Worm (Caenorhabditis elegans) whole organism, L3 larva: ENCODE data around the gene got-1.2.

ENCODE experiments used
- ZK546.5 ChIP-seq: sonication (generic microtip); optimal IDR thresholded peaks from 2 replicates; lab custom pipeline; 2017; ENCODE audit warnings: missing biosample characterization, missing genetic modification characterization
- aly-2 ChIP-seq: fragments of 150-350 bp; optimal IDR thresholded peaks from 2 replicates; lab custom pipeline; 2014; ENCODE audit warnings: missing biosample characterization, missing genetic modification characterization
- ama-1 ChIP-seq: fragments of 150-350 bp; optimal IDR thresholded peaks from 2 replicates; lab custom pipeline; 2018
- ceh-16 ChIP-seq: sonication (generic microtip); optimal IDR thresholded peaks from 2 replicates; lab custom pipeline; 2017; ENCODE audit warnings: missing biosample characterization, missing genetic modification characterization
- ceh-28 ChIP-seq: fragments of 150-350 bp; optimal IDR thresholded peaks from 2 replicates; lab custom pipeline; 2014; ENCODE audit warnings: missing biosample characterization, missing genetic modification reagents, missing genetic modification characterization
- ceh-82 ChIP-seq: fragments of 150-350 bp; optimal IDR thresholded peaks from 2 replicates; lab custom pipeline; 2014; ENCODE audit warnings: missing biosample characterization, missing genetic modification characterization
- ceh-9 ChIP-seq: sonication (generic microtip); optimal IDR thresholded peaks from 2 replicates; lab custom pipeline; 2018; ENCODE audit warnings: missing biosample characterization, missing genetic modification characterization
- daf-12 ChIP-seq: fragments of 150-350 bp; optimal IDR thresholded peaks from 2 replicates; lab custom pipeline; 2014; ENCODE audit warnings: missing biosample characterization, missing genetic modification reagents, missing genetic modification characterization
- egl-27 ChIP-seq: sonication (generic microtip); optimal IDR thresholded peaks from 4 replicates; lab custom pipeline; 2017; ENCODE audit warnings: missing biosample characterization, missing genetic modification reagents, missing genetic modification characterization
- egl-5 ChIP-seq: fragments of 150-350 bp; optimal IDR thresholded peaks from 2 replicates; lab custom pipeline; 2017; ENCODE audit warnings: missing biosample characterization, missing genetic modification reagents, missing genetic modification characterization, inconsistent platforms
- elt-1 ChIP-seq: fragments of 150-350 bp; optimal IDR thresholded peaks from 2 replicates; lab custom pipeline; 2014; ENCODE audit warnings: missing biosample characterization, missing genetic modification characterization
- elt-2 ChIP-seq: sonication (generic microtip); optimal IDR thresholded peaks from 2 replicates; lab custom pipeline; 2016; ENCODE audit warnings: missing genetic modification reagents, mild to moderate bottlenecking, missing genetic modification characterization, missing compliant biosample characterization
- elt-3 ChIP-seq, 3 experiments: fragments of 150-350 bp in 1 of 3; sonication (generic microtip) in 2 of 3; optimal IDR thresholded peaks; 2 replicates in 2 of 3; 4 replicates in 1 of 3; lab custom pipeline; 2014 to 2017; ENCODE audit warnings: missing biosample characterization in 3 of 3, missing genetic modification characterization in 3 of 3
- fkh-10 ChIP-seq: sonication (generic microtip); optimal IDR thresholded peaks from 2 replicates; lab custom pipeline; 2017; ENCODE audit warnings: missing biosample characterization, missing genetic modification reagents, missing genetic modification characterization
- fkh-2 ChIP-seq: fragments of 150-350 bp; optimal IDR thresholded peaks from 2 replicates; lab custom pipeline; 2014; ENCODE audit warnings: missing biosample characterization, missing genetic modification reagents, missing genetic modification characterization
- fos-1 ChIP-seq: fragments of 150-350 bp; optimal IDR thresholded peaks from 2 replicates; lab custom pipeline; 2014; ENCODE audit warnings: missing biosample characterization, missing genetic modification characterization
- hmg-11 ChIP-seq: sonication (generic microtip); optimal IDR thresholded peaks from 2 replicates; lab custom pipeline; 2016; ENCODE audit warnings: missing genetic modification characterization, missing compliant biosample characterization
- jun-1 ChIP-seq: fragments of 150-350 bp; optimal IDR thresholded peaks from 2 replicates; lab custom pipeline; 2014; ENCODE audit warnings: missing biosample characterization, missing genetic modification reagents, missing genetic modification characterization
- lin-39 ChIP-seq: fragments of 150-350 bp; optimal IDR thresholded peaks from 2 replicates; lab custom pipeline; 2018; ENCODE audit warnings: missing biosample characterization, missing genetic modification reagents, missing genetic modification characterization
- mdl-1 ChIP-seq: fragments of 150-350 bp; optimal IDR thresholded peaks from 2 replicates; lab custom pipeline; 2014; ENCODE audit warnings: missing biosample characterization, missing genetic modification characterization
- mml-1 ChIP-seq: fragments of 150-350 bp; sonication (generic microtip); optimal IDR thresholded peaks from 3 replicates; lab custom pipeline; 2014; ENCODE audit warnings: missing biosample characterization, missing genetic modification characterization
- nfya-1 ChIP-seq: sonication (generic microtip); optimal IDR thresholded peaks from 2 replicates; lab custom pipeline; 2017; ENCODE audit warnings: missing genetic modification characterization, mild to moderate bottlenecking, missing compliant biosample characterization, antibody characterized with exemption, moderate library complexity; ENCODE audit not compliant: insufficient read depth
- nhr-11 ChIP-seq: fragments of 150-350 bp; optimal IDR thresholded peaks from 2 replicates; lab custom pipeline; 2014; ENCODE audit warnings: missing biosample characterization, missing genetic modification characterization
- nhr-12 ChIP-seq: fragments of 150-350 bp; optimal IDR thresholded peaks from 2 replicates; lab custom pipeline; 2014; ENCODE audit warnings: missing biosample characterization, missing genetic modification characterization
- nhr-237 ChIP-seq: fragments of 150-350 bp; optimal IDR thresholded peaks from 2 replicates; lab custom pipeline; 2014; ENCODE audit warnings: missing biosample characterization, missing genetic modification characterization
- nhr-25 ChIP-seq: sonication (generic microtip); optimal IDR thresholded peaks from 2 replicates; lab custom pipeline; 2017; ENCODE audit warnings: missing biosample characterization, missing genetic modification characterization
- nhr-28 ChIP-seq: fragments of 150-350 bp; optimal IDR thresholded peaks from 2 replicates; lab custom pipeline; 2014; ENCODE audit warnings: missing biosample characterization, missing genetic modification characterization
- nhr-43 ChIP-seq: sonication (generic microtip); optimal IDR thresholded peaks from 2 replicates; lab custom pipeline; 2016; ENCODE audit warnings: mild to moderate bottlenecking, missing genetic modification characterization, missing compliant biosample characterization; ENCODE audit not compliant: poor library complexity, severe bottlenecking
- nhr-67 ChIP-seq: fragments of 150-350 bp; optimal IDR thresholded peaks from 2 replicates; lab custom pipeline; 2014; ENCODE audit warnings: missing biosample characterization, missing genetic modification characterization
- pha-4 ChIP-seq: fragments of 150-350 bp; optimal IDR thresholded peaks from 2 replicates; lab custom pipeline; 2014; ENCODE audit warnings: missing biosample characterization, missing genetic modification reagents, missing genetic modification characterization
- pqm-1 ChIP-seq: fragments of 150-350 bp; optimal IDR thresholded peaks from 2 replicates; lab custom pipeline; 2017; ENCODE audit warnings: missing biosample characterization, missing genetic modification characterization, inconsistent platforms
- snpc-4 ChIP-seq: fragments of 150-350 bp; optimal IDR thresholded peaks from 2 replicates; lab custom pipeline; 2014; ENCODE audit warnings: missing biosample characterization, missing genetic modification characterization
- tbx-2 ChIP-seq: sonication (generic microtip); optimal IDR thresholded peaks from 2 replicates; lab custom pipeline; 2016; ENCODE audit warnings: mild to moderate bottlenecking, missing genetic modification characterization, missing compliant biosample characterization
- unc-39 ChIP-seq: sonication (generic microtip); optimal IDR thresholded peaks from 4 replicates; lab custom pipeline; 2017; ENCODE audit warnings: missing biosample characterization, missing genetic modification characterization
- unc-62 ChIP-seq: fragments of 150-350 bp; sonication (generic microtip); optimal IDR thresholded peaks from 4 replicates; lab custom pipeline; 2014; ENCODE audit warnings: missing biosample characterization, missing genetic modification reagents, missing genetic modification characterization
- ztf-11 ChIP-seq: fragments of 150-350 bp; optimal IDR thresholded peaks from 2 replicates; lab custom pipeline; 2014; ENCODE audit warnings: missing biosample characterization, missing genetic modification characterization
- ztf-4 ChIP-seq: fragments of 150-350 bp; optimal IDR thresholded peaks from 2 replicates; lab custom pipeline; 2014; ENCODE audit warnings: missing biosample characterization, missing genetic modification characterization

got-1.2 gene

ce11 chrX:16825358-16825757 lies 32.4 kb upstream of the got-1.2 start, which contains the start of gene sto-5:
Gene sto-5, minus strand, starts transcription at chrX:16825458.
- no peak for TF ChIP-seq pha-4
- TF ChIP-seq jun-1 (tag; lab: Kevin White, UChicago), result no peak
- TF ChIP-seq ceh-82 (tag; lab: Kevin White, UChicago), result no peak
- TF ChIP-seq nhr-43 (tag; lab: Kevin White, UChicago), result no peak
- TF ChIP-seq ama-1, result no peak
- TF ChIP-seq fkh-10 (GFP tag; lab: Kevin White, UChicago), result no peak
- no peak for TF ChIP-seq nhr-11 (tag; lab: Kevin White, UChicago)
- no peak for TF ChIP-seq aly-2 (tag; lab: Kevin White, UChicago)
- TF ChIP-seq tbx-2 (tag; lab: Kevin White, UChicago), result no peak
- no peak for TF ChIP-seq fos-1 (tag; lab: Kevin White, UChicago)
- no peak for TF ChIP-seq nhr-237 (tag; lab: Kevin White, UChicago)
- TF ChIP-seq ceh-28 (tag; lab: Kevin White, UChicago), result no peak

- no peak for TF ChIP-seq unc-39 (tag; lab: Kevin White, UChicago)
Observed at ce11 chrX:16821533-16821932, 28.6 kb upstream of the got-1.2 start.

- peak; percentile 40 for TF ChIP-seq fkh-10 (GFP tag; lab: Kevin White, UChicago)
- no peak for TF ChIP-seq ZK546.5
- no peak for TF ChIP-seq hmg-11
- TF ChIP-seq ceh-9 (tag; lab: Kevin White, UChicago), result no peak
- no peak for TF ChIP-seq pqm-1 (tag; lab: Kevin White, UChicago)
- no peak for TF ChIP-seq ztf-11
- TF ChIP-seq jun-1 (tag; lab: Kevin White, UChicago), result no peak
- TF ChIP-seq, all 47 proteins: peak for 1
Observed at ce11 chrX:16818271-16818670, 25.3 kb upstream of the got-1.2 start.

ce11 chrX:16816854-16817253 lies 23.9 kb upstream of the got-1.2 start:
- TF ChIP-seq fkh-10 (GFP tag; lab: Kevin White, UChicago) (peak; percentile 75), nhr-12 (tag; lab: Kevin White, UChicago) (no peak)

ce11 chrX:16815508-16815907 lies 22.6 kb upstream of the got-1.2 start:
- TF ChIP-seq ceh-16 (tag; lab: Kevin White, UChicago) (no peak), fkh-2 (tag; lab: Kevin White, UChicago) (no peak), pha-4 (peak; percentile 7)
- TF ChIP-seq, all 47 proteins: peak for 1

ce11 chrX:16814913-16815312 lies 22.0 kb upstream of the got-1.2 start:
- TF ChIP-seq ceh-28 (tag; lab: Kevin White, UChicago) (no peak), elt-2 (peak; percentile 16), pqm-1 (tag; lab: Kevin White, UChicago) (peak; percentile 38), nhr-12 (tag; lab: Kevin White, UChicago) (no peak), jun-1 (tag; lab: Kevin White, UChicago) (no peak), unc-39 (tag; lab: Kevin White, UChicago) (no peak), egl-5 (no peak)
- TF ChIP-seq, all 47 proteins: peak for 2

ce11 chrX:16813606-16814330 lies 20.8 kb upstream of the got-1.2 start, which contains the start of gene cas-1:
Gene cas-1, minus strand, starts transcription at chrX:16813656.
- no peak for TF ChIP-seq elt-1
- no peak for TF ChIP-seq nhr-28 (tag; lab: Kevin White, UChicago)
- TF ChIP-seq ama-1, result no peak
- TF ChIP-seq lin-39 (tag; lab: Kevin White, UChicago), result peak; percentile 55
- no peak for TF ChIP-seq ceh-16 (tag; lab: Kevin White, UChicago)
- TF ChIP-seq nhr-43 (tag; lab: Kevin White, UChicago), result no peak
- no peak for TF ChIP-seq ztf-4
- TF ChIP-seq fkh-2 (tag; lab: Kevin White, UChicago), result no peak
- no peak for TF ChIP-seq aly-2 (tag; lab: Kevin White, UChicago)
- no peak for TF ChIP-seq egl-27 (tag; lab: Kevin White, UChicago)
- TF ChIP-seq nhr-67 (tag; lab: Kevin White, UChicago), result no peak
- no peak for TF ChIP-seq elt-3 (tag; optimal IDR thresholded peaks at IDR 0.05; lab: Kevin White, UChicago)
- TF ChIP-seq nfya-1 (tag; lab: Kevin White, UChicago), result peak; percentile 48
- no peak for TF ChIP-seq daf-12 (tag; lab: Kevin White, UChicago)
- peak; percentile 26 for TF ChIP-seq nhr-25 (tag; lab: Kevin White, UChicago)
- TF ChIP-seq elt-2, result no peak
- no peak for TF ChIP-seq ceh-28 (tag; lab: Kevin White, UChicago)
- TF ChIP-seq ZK546.5, result no peak
- no peak for TF ChIP-seq ceh-9 (tag; lab: Kevin White, UChicago)
- TF ChIP-seq tbx-2 (tag; lab: Kevin White, UChicago), result no peak
- TF ChIP-seq hmg-11, result peak; percentile 49
- TF ChIP-seq fkh-10 (GFP tag; lab: Kevin White, UChicago), result no peak
- no peak for TF ChIP-seq snpc-4 (tag; lab: Kevin White, UChicago)
- TF ChIP-seq unc-62, result no peak
- TF ChIP-seq ceh-82 (tag; lab: Kevin White, UChicago), result no peak
- peak; percentile 77 for TF ChIP-seq pha-4
- TF ChIP-seq mdl-1 (tag; lab: Kevin White, UChicago), result no peak
- no peak for TF ChIP-seq mml-1 (tag; lab: Kevin White, UChicago)
- TF ChIP-seq pqm-1 (tag; lab: Kevin White, UChicago), result no peak
